Fruit fly (Drosophila melanogaster) whole organism, embryonic: Measurements from ENCODE around the gene CG31176.

ENCODE experiments used
- Asciz ChIP-seq: fragments of 200-800 bp; sonication (Bioruptor generic); optimal IDR thresholded peaks from 2 replicates; lab custom pipeline; 2017; ENCODE audit warnings: missing biosample characterization, mild to moderate bottlenecking, missing genetic modification characterization, missing genetic modification reagents
- Bdp1 ChIP-seq: fragments of 200-800 bp; sonication (Bioruptor generic); optimal IDR thresholded peaks from 3 replicates; lab custom pipeline; 2016; ENCODE audit warnings: missing biosample characterization, missing genetic modification characterization
- Bteb2 ChIP-seq: fragments of 200-800 bp; sonication (Bioruptor generic); optimal IDR thresholded peaks from 2 replicates; lab custom pipeline; 2016; ENCODE audit warnings: missing biosample characterization, missing genetic modification characterization
- CG10267 ChIP-seq: fragments of 200-800 bp; sonication (Bioruptor generic); optimal IDR thresholded peaks from 2 replicates; lab custom pipeline; 2018; ENCODE audit warnings: missing biosample characterization, mild to moderate bottlenecking, missing genetic modification characterization, moderate library complexity
- CG10654 ChIP-seq: fragments of 200-800 bp; sonication (Bioruptor generic); optimal IDR thresholded peaks from 2 replicates; lab custom pipeline; 2016; ENCODE audit warnings: missing biosample characterization, missing genetic modification characterization
- CG12104 ChIP-seq: fragments of 200-800 bp; sonication (Bioruptor generic); optimal IDR thresholded peaks from 3 replicates; lab custom pipeline; 2016; ENCODE audit warnings: missing biosample characterization, missing genetic modification characterization
- CG12219 ChIP-seq: fragments of 200-800 bp; sonication (Bioruptor generic); optimal IDR thresholded peaks from 3 replicates; lab custom pipeline; 2018; ENCODE audit warnings: missing biosample characterization, mild to moderate bottlenecking, missing genetic modification characterization
- CG14014 ChIP-seq: fragments of 200-800 bp; sonication (Bioruptor generic); IDR thresholded peaks from 2 replicates; pipeline ENCODE4 v1.3.6; 2022; ENCODE audit warnings: missing biosample characterization, missing genetic modification characterization
- CG16815 ChIP-seq: fragments of 200-800 bp; sonication (Bioruptor generic); optimal IDR thresholded peaks from 3 replicates; lab custom pipeline; 2017; ENCODE audit warnings: missing biosample characterization, mild to moderate bottlenecking, missing genetic modification characterization
- CG18476 ChIP-seq: fragments of 200-800 bp; sonication (Bioruptor generic); optimal IDR thresholded peaks from 2 replicates; lab custom pipeline; 2016; ENCODE audit warnings: missing biosample characterization, mild to moderate bottlenecking, missing genetic modification characterization
- CG2875 ChIP-seq: fragments of 200-800 bp; sonication (Bioruptor generic); optimal IDR thresholded peaks from 2 replicates; lab custom pipeline; 2017; ENCODE audit warnings: missing biosample characterization, mild to moderate bottlenecking, missing genetic modification characterization, missing genetic modification reagents
- CG30403 ChIP-seq: fragments of 200-800 bp; sonication (Bioruptor generic); optimal IDR thresholded peaks from 3 replicates; lab custom pipeline; 2016; ENCODE audit warnings: missing biosample characterization, missing genetic modification characterization
- CG3847 ChIP-seq: fragments of 200-800 bp; sonication (Bioruptor generic); IDR thresholded peaks from 2 replicates; pipeline ENCODE4 v1.3.6; 2022; ENCODE audit warnings: missing biosample characterization, missing genetic modification characterization
- CG4360 ChIP-seq: fragments of 200-800 bp; sonication (Bioruptor generic); IDR thresholded peaks from 2 replicates; pipeline ENCODE4 v1.3.6; 2022; ENCODE audit warnings: missing biosample characterization, missing genetic modification characterization
- CG5953 ChIP-seq: fragments of 200-800 bp; sonication (Bioruptor generic); IDR thresholded peaks from 2 replicates; pipeline ENCODE4 v1.3.6; 2022; ENCODE audit warnings: missing biosample characterization, missing genetic modification characterization
- CG7372 ChIP-seq: fragments of 200-800 bp; sonication (Bioruptor generic); IDR thresholded peaks from 2 replicates; pipeline ENCODE4 v1.3.6; 2022; ENCODE audit warnings: missing biosample characterization, missing genetic modification characterization
- CG7839 ChIP-seq: fragments of 200-800 bp; sonication (Bioruptor generic); optimal IDR thresholded peaks from 3 replicates; lab custom pipeline; 2018; ENCODE audit warnings: missing biosample characterization, mild to moderate bottlenecking, missing genetic modification characterization, moderate library complexity
- CG8281 ChIP-seq: fragments of 200-800 bp; sonication (Bioruptor generic); optimal IDR thresholded peaks from 2 replicates; lab custom pipeline; 2018; ENCODE audit warnings: missing biosample characterization, mild to moderate bottlenecking, missing genetic modification characterization, moderate library complexity
- CG9727 ChIP-seq: fragments of 200-800 bp; sonication (Bioruptor generic); optimal IDR thresholded peaks from 3 replicates; lab custom pipeline; 2017; ENCODE audit warnings: missing biosample characterization, mild to moderate bottlenecking, missing genetic modification characterization
- Chrac-16 ChIP-seq: fragments of 200-800 bp; sonication (Bioruptor generic); optimal IDR thresholded peaks from 3 replicates; lab custom pipeline; 2016; ENCODE audit warnings: missing biosample characterization, missing genetic modification characterization
- CkIIα-i1 ChIP-seq: fragments of 200-800 bp; sonication (Bioruptor generic); IDR thresholded peaks from 2 replicates; pipeline ENCODE4 v1.3.6; 2022; ENCODE audit warnings: missing biosample characterization, missing genetic modification characterization
- CrebB ChIP-seq: fragments of 200-800 bp; sonication (Bioruptor generic); optimal IDR thresholded peaks from 3 replicates; lab custom pipeline; 2018; ENCODE audit warnings: missing biosample characterization, mild to moderate bottlenecking, missing genetic modification characterization
- E2f2 ChIP-seq: fragments of 200-800 bp; sonication (Bioruptor generic); IDR thresholded peaks from 2 replicates; pipeline ENCODE4 v1.3.6; 2022; ENCODE audit warnings: missing biosample characterization, missing genetic modification characterization
- Hr3 ChIP-seq: fragments of 200-800 bp; sonication (Bioruptor generic); optimal IDR thresholded peaks from 3 replicates; lab custom pipeline; 2016; ENCODE audit warnings: missing biosample characterization, missing genetic modification characterization
- Max ChIP-seq: fragments of 200-800 bp; sonication (Bioruptor generic); optimal IDR thresholded peaks from 2 replicates; lab custom pipeline; 2016; ENCODE audit warnings: missing biosample characterization, mild to moderate bottlenecking, missing genetic modification characterization
- Meics ChIP-seq: fragments of 200-800 bp; sonication (Bioruptor generic); optimal IDR thresholded peaks from 2 replicates; lab custom pipeline; 2017; ENCODE audit warnings: missing biosample characterization, mild to moderate bottlenecking, missing genetic modification characterization
- Nf-YA ChIP-seq: fragments of 200-800 bp; sonication (Bioruptor generic); IDR thresholded peaks from 2 replicates; pipeline ENCODE4 v1.3.6; 2022; ENCODE audit warnings: missing biosample characterization, missing genetic modification characterization
- Poxn ChIP-seq: fragments of 200-800 bp; sonication (Bioruptor generic); IDR thresholded peaks from 2 replicates; pipeline ENCODE4 v1.3.6; 2022; ENCODE audit warnings: missing biosample characterization, missing genetic modification characterization
- Ssrp ChIP-seq: fragments of 200-800 bp; sonication (Bioruptor generic); optimal IDR thresholded peaks from 2 replicates; lab custom pipeline; 2018; ENCODE audit warnings: missing biosample characterization, mild to moderate bottlenecking, missing genetic modification characterization, moderate library complexity
- az2 ChIP-seq: fragments of 200-800 bp; sonication (Bioruptor generic); optimal IDR thresholded peaks from 3 replicates; lab custom pipeline; 2016; ENCODE audit warnings: missing biosample characterization, missing genetic modification characterization
- cato ChIP-seq: fragments of 200-800 bp; sonication (Bioruptor generic); optimal IDR thresholded peaks from 2 replicates; lab custom pipeline; 2016; ENCODE audit warnings: missing biosample characterization, missing genetic modification characterization, borderline replicate concordance
- cwo ChIP-seq: fragments of 200-800 bp; sonication (Bioruptor generic); optimal IDR thresholded peaks from 3 replicates; lab custom pipeline; 2017; ENCODE audit warnings: missing biosample characterization, missing genetic modification characterization, mild to moderate bottlenecking, moderate library complexity, missing genetic modification reagents
- da ChIP-seq: fragments of 200-800 bp; sonication (Bioruptor generic); optimal IDR thresholded peaks from 2 replicates; lab custom pipeline; 2016; ENCODE audit warnings: missing biosample characterization, missing genetic modification characterization
- dmrt11E ChIP-seq: fragments of 200-800 bp; sonication (Bioruptor generic); optimal IDR thresholded peaks from 3 replicates; lab custom pipeline; 2018; ENCODE audit warnings: missing biosample characterization, mild to moderate bottlenecking, missing genetic modification characterization, moderate library complexity
- dysf ChIP-seq: fragments of 200-800 bp; sonication (Bioruptor generic); IDR thresholded peaks from 3 replicates; pipeline ENCODE4 v1.3.6; 2022; ENCODE audit warnings: missing biosample characterization, missing genetic modification characterization
- esg ChIP-seq: fragments of 200-800 bp; sonication (Bioruptor generic); conservative IDR thresholded peaks from 2 replicates; pipeline ENCODE4 v1.3.6; 2022; ENCODE audit warnings: missing biosample characterization, missing genetic modification characterization
- fd3F ChIP-seq: fragments of 200-800 bp; sonication (Bioruptor generic); optimal IDR thresholded peaks from 2 replicates; lab custom pipeline; 2018; ENCODE audit warnings: missing biosample characterization, mild to moderate bottlenecking, missing genetic modification characterization, moderate library complexity
- ftz-f1 ChIP-seq: fragments of 200-800 bp; sonication (Bioruptor generic); optimal IDR thresholded peaks from 2 replicates; lab custom pipeline; 2016; ENCODE audit warnings: missing biosample characterization, missing genetic modification characterization
- gsb-n ChIP-seq: fragments of 200-800 bp; sonication (Bioruptor generic); optimal IDR thresholded peaks from 3 replicates; lab custom pipeline; 2018; ENCODE audit warnings: missing biosample characterization, mild to moderate bottlenecking, missing genetic modification characterization
- kni ChIP-seq: fragments of 200-800 bp; sonication (Bioruptor generic); optimal IDR thresholded peaks from 3 replicates; lab custom pipeline; 2017; ENCODE audit warnings: mild to moderate bottlenecking, missing biosample characterization, missing genetic modification reagents, missing genetic modification characterization
- maf-S ChIP-seq: fragments of 200-800 bp; sonication (Bioruptor generic); optimal IDR thresholded peaks from 2 replicates; lab custom pipeline; 2016; ENCODE audit warnings: missing biosample characterization, missing genetic modification characterization
- nau ChIP-seq: fragments of 200-800 bp; sonication (Bioruptor generic); optimal IDR thresholded peaks from 3 replicates; lab custom pipeline; 2017; ENCODE audit warnings: missing biosample characterization, mild to moderate bottlenecking, missing genetic modification characterization, missing genetic modification reagents
- odd ChIP-seq: fragments of 200-800 bp; sonication (Bioruptor generic); optimal IDR thresholded peaks from 2 replicates; lab custom pipeline; 2017; ENCODE audit warnings: missing biosample characterization, mild to moderate bottlenecking, missing genetic modification characterization
- phol ChIP-seq: fragments of 200-800 bp; sonication (Bioruptor generic); optimal IDR thresholded peaks from 3 replicates; lab custom pipeline; 2018; ENCODE audit warnings: missing biosample characterization, mild to moderate bottlenecking, missing genetic modification characterization, moderate library complexity
- ro ChIP-seq: fragments of 200-800 bp; sonication (Bioruptor generic); IDR thresholded peaks from 2 replicates; pipeline ENCODE4 v1.3.6; 2022; ENCODE audit warnings: missing biosample characterization, missing genetic modification characterization
- scrt ChIP-seq: fragments of 200-800 bp; sonication (Bioruptor generic); optimal IDR thresholded peaks from 2 replicates; lab custom pipeline; 2018; ENCODE audit warnings: missing biosample characterization, mild to moderate bottlenecking, missing genetic modification characterization, moderate library complexity
- tin ChIP-seq: fragments of 200-800 bp; sonication (Bioruptor generic); optimal IDR thresholded peaks from 3 replicates; lab custom pipeline; 2016; ENCODE audit warnings: missing biosample characterization, missing genetic modification characterization
- trem ChIP-seq: fragments of 200-800 bp; optimal IDR thresholded peaks from 3 replicates; lab custom pipeline; 2019; ENCODE audit warnings: missing biosample characterization, mild to moderate bottlenecking, missing genetic modification characterization, moderate library complexity
- trh ChIP-seq: fragments of 200-800 bp; sonication (Bioruptor generic); optimal IDR thresholded peaks from 2 replicates; lab custom pipeline; 2016; ENCODE audit warnings: missing biosample characterization, missing genetic modification characterization
- tup ChIP-seq: fragments of 200-800 bp; sonication (Bioruptor generic); optimal IDR thresholded peaks from 2 replicates; lab custom pipeline; 2016; ENCODE audit warnings: missing biosample characterization, mild to moderate bottlenecking, missing genetic modification characterization, moderate library complexity

The CG31176 gene

dm6 chr3R:21651048-21651887 lies 68.2 kb downstream of the CG31176 start (continued):
- TF ChIP-seq scrt (no peak), CkIIα-i1 (GFP tag; lab: Robert Waterston, UW) (no peak), odd (no peak), Chrac-16 (GFP tag; lab: Kevin White, UChicago) (no peak), CG3847 (GFP tag; lab: Robert Waterston, UW) (no peak), Asciz (GFP tag; lab: Kevin White, UChicago) (peak; percentile 37), CG16815 (GFP tag; lab: Kevin White, UChicago) (peak; percentile 11), Nf-YA (no peak), Ssrp (peak; percentile 43), gsb-n (tag; lab: Kevin White, UChicago) (peak; percentile 4), Bdp1 (no peak), ro (GFP tag; lab: Robert Waterston, UW) (no peak), da (GFP tag; lab: Kevin White, UChicago) (no peak), CG30403 (GFP tag; lab: Kevin White, UChicago) (peak; percentile 17), Poxn (GFP tag; lab: Robert Waterston, UW) (no peak), ftz-f1 (GFP tag; lab: Kevin White, UChicago) (no peak), esg (GFP tag; lab: Robert Waterston, UW) (peak; percentile 18; the same call in 1 of the 2 replicates), CG4360 (GFP tag; lab: Robert Waterston, UW) (peak; percentile 54; the same call in 1 of the 2 replicates), dysf (GFP tag; lab: Robert Waterston, UW) (no peak), CG9727 (GFP tag; lab: Kevin White, UChicago) (peak; percentile 53), CG12104 (GFP tag; lab: Kevin White, UChicago) (no peak), az2 (GFP tag; lab: Kevin White, UChicago) (peak; percentile 46), CG10654 (GFP tag; lab: Kevin White, UChicago) (peak; percentile 2), tin (GFP tag; lab: Kevin White, UChicago) (no peak), E2f2 (GFP tag; lab: Robert Waterston, UW) (no peak), dmrt11E (tag; lab: Kevin White, UChicago) (peak; percentile 47), maf-S (GFP tag; lab: Kevin White, UChicago) (no peak), CG2875 (GFP tag; lab: Kevin White, UChicago) (peak; percentile 6), Max (GFP tag; lab: Kevin White, UChicago) (no peak), CG14014 (no peak), Hr3 (GFP tag; lab: Kevin White, UChicago) (peak; percentile 11), nau (GFP tag; lab: Kevin White, UChicago) (no peak), Meics (GFP tag; lab: Kevin White, UChicago) (no peak), CG7372 (GFP tag; lab: Robert Waterston, UW) (no peak), trem (peak; percentile 39), CrebB (tag; lab: Kevin White, UChicago) (no peak), CG10267 (peak; percentile 43), phol (tag; lab: Kevin White, UChicago) (peak; percentile 70), CG5953 (GFP tag; lab: Robert Waterston, UW) (no peak), cwo (GFP tag; lab: Kevin White, UChicago) (no peak), trh (GFP tag; lab: Kevin White, UChicago) (no peak), CG7839 (tag; lab: Kevin White, UChicago) (peak; percentile 46), CG12219 (GFP tag; lab: Kevin White, UChicago) (no peak), cato (GFP tag; lab: Kevin White, UChicago) (no peak), CG18476 (no peak), Bteb2 (no peak), fd3F (no peak), CG8281 (tag; lab: Kevin White, UChicago) (no peak), kni (GFP tag; lab: Kevin White, UChicago) (no peak), tup (GFP tag; lab: Kevin White, UChicago) (no peak)
